Fruit fly (Drosophila melanogaster) whole organism, prepupa: ENCODE results near the gene Sc2.

Source experiments
- Blimp-1 ChIP-seq: fragments of 200-800 bp; sonication (Bioruptor generic); optimal IDR thresholded peaks from 3 replicates; lab custom pipeline; 2017; ENCODE audit warnings: missing biosample characterization, missing genetic modification characterization, mild to moderate bottlenecking, moderate library complexity, missing genetic modification reagents
- CG10631 ChIP-seq: fragments of 200-800 bp; sonication (Bioruptor generic); optimal IDR thresholded peaks from 2 replicates; lab custom pipeline; 2016; ENCODE audit warnings: missing biosample characterization, missing genetic modification characterization
- CG10669 ChIP-seq: fragments of 200-800 bp; sonication (Bioruptor generic); optimal IDR thresholded peaks from 3 replicates; lab custom pipeline; 2018; ENCODE audit warnings: missing biosample characterization, mild to moderate bottlenecking, missing genetic modification characterization, moderate library complexity
- CG11762 ChIP-seq: fragments of 200-800 bp; sonication (Bioruptor generic); optimal IDR thresholded peaks from 3 replicates; lab custom pipeline; 2016; ENCODE audit warnings: missing biosample characterization, missing genetic modification characterization; ENCODE audit not compliant: insufficient read depth
- CG15336 ChIP-seq: fragments of 200-800 bp; sonication (Bioruptor generic); IDR thresholded peaks from 2 replicates; pipeline ENCODE4 v1.3.6; 2022; ENCODE audit warnings: missing biosample characterization, missing genetic modification characterization
- CG1621 ChIP-seq: fragments of 200-800 bp; sonication (Bioruptor generic); optimal IDR thresholded peaks from 3 replicates; lab custom pipeline; 2018; ENCODE audit warnings: missing biosample characterization, mild to moderate bottlenecking, missing genetic modification characterization
- CG16779 ChIP-seq: fragments of 200-800 bp; sonication (Bioruptor generic); optimal IDR thresholded peaks from 3 replicates; lab custom pipeline; 2017; ENCODE audit warnings: missing biosample characterization, mild to moderate bottlenecking, missing genetic modification characterization
- CG3032 ChIP-seq: fragments of 200-800 bp; optimal IDR thresholded peaks from 2 replicates; lab custom pipeline; 2019; ENCODE audit warnings: missing biosample characterization, mild to moderate bottlenecking, missing genetic modification characterization, moderate library complexity
- CG31627 ChIP-seq: fragments of 200-800 bp; sonication (Bioruptor generic); optimal IDR thresholded peaks from 3 replicates; lab custom pipeline; 2016; ENCODE audit warnings: missing biosample characterization, missing genetic modification characterization
- CG34406 ChIP-seq: fragments of 200-800 bp; sonication (Bioruptor generic); optimal IDR thresholded peaks from 3 replicates; lab custom pipeline; 2016; ENCODE audit warnings: missing biosample characterization, missing genetic modification characterization
- CG3919 ChIP-seq: fragments of 200-800 bp; sonication (Bioruptor generic); optimal IDR thresholded peaks from 3 replicates; lab custom pipeline; 2016; ENCODE audit warnings: missing biosample characterization, missing genetic modification characterization
- CG4318 ChIP-seq: fragments of 200-800 bp; sonication (Bioruptor generic); optimal IDR thresholded peaks from 3 replicates; lab custom pipeline; 2017; ENCODE audit warnings: missing biosample characterization, mild to moderate bottlenecking, missing genetic modification characterization
- CG6276 ChIP-seq: fragments of 200-800 bp; sonication (Bioruptor generic); optimal IDR thresholded peaks from 2 replicates; lab custom pipeline; 2017; ENCODE audit warnings: missing biosample characterization, mild to moderate bottlenecking, missing genetic modification characterization
- CG6808 ChIP-seq: fragments of 200-800 bp; sonication (Bioruptor generic); optimal IDR thresholded peaks from 3 replicates; lab custom pipeline; 2017; ENCODE audit warnings: missing biosample characterization, missing genetic modification characterization, mild to moderate bottlenecking, moderate library complexity, missing genetic modification reagents
- CG7368 ChIP-seq: fragments of 200-800 bp; sonication (Bioruptor generic); optimal IDR thresholded peaks from 3 replicates; lab custom pipeline; 2016; ENCODE audit warnings: missing biosample characterization, missing genetic modification characterization
- CG8119 ChIP-seq: fragments of 200-800 bp; sonication (Bioruptor generic); IDR thresholded peaks from 3 replicates; pipeline ENCODE4 v1.3.6; 2022; ENCODE audit warnings: missing biosample characterization, missing genetic modification characterization
- CG8319 ChIP-seq: fragments of 200-800 bp; sonication (Bioruptor generic); optimal IDR thresholded peaks from 3 replicates; lab custom pipeline; 2016; ENCODE audit warnings: missing biosample characterization, missing genetic modification characterization
- CG8632 ChIP-seq: fragments of 200-800 bp; sonication (Bioruptor generic); optimal IDR thresholded peaks from 3 replicates; lab custom pipeline; 2016; ENCODE audit warnings: missing biosample characterization, missing genetic modification characterization
- CG9139 ChIP-seq: fragments of 200-800 bp; sonication (Bioruptor generic); optimal IDR thresholded peaks from 3 replicates; lab custom pipeline; 2017; ENCODE audit warnings: missing biosample characterization, mild to moderate bottlenecking, missing genetic modification characterization
- Eip75B ChIP-seq: fragments of 200-800 bp; sonication (Bioruptor generic); optimal IDR thresholded peaks from 3 replicates; lab custom pipeline; 2016; ENCODE audit warnings: missing biosample characterization, missing genetic modification characterization
- Eip93F ChIP-seq: fragments of 200-800 bp; sonication (Bioruptor generic); optimal IDR thresholded peaks from 2 replicates; lab custom pipeline; 2016; ENCODE audit warnings: missing biosample characterization, mild to moderate bottlenecking, missing genetic modification characterization
- Ets96B ChIP-seq: fragments of 200-800 bp; optimal IDR thresholded peaks from 2 replicates; lab custom pipeline; 2019; ENCODE audit warnings: missing biosample characterization, mild to moderate bottlenecking, missing genetic modification characterization, moderate library complexity
- Gug ChIP-seq: fragments of 200-800 bp; sonication (Bioruptor generic); IDR thresholded peaks from 2 replicates; pipeline ENCODE4 v1.3.6; 2022; ENCODE audit warnings: missing biosample characterization, missing genetic modification characterization
- Hr39 ChIP-seq: fragments of 200-800 bp; sonication (Bioruptor generic); optimal IDR thresholded peaks from 2 replicates; lab custom pipeline; 2016; ENCODE audit warnings: missing biosample characterization, missing genetic modification characterization
- Hr4 ChIP-seq: fragments of 200-800 bp; sonication (Bioruptor generic); optimal IDR thresholded peaks from 3 replicates; lab custom pipeline; 2016; ENCODE audit warnings: missing biosample characterization, missing genetic modification characterization
- Met ChIP-seq: fragments of 200-800 bp; sonication (Bioruptor generic); optimal IDR thresholded peaks from 3 replicates; lab custom pipeline; 2016; ENCODE audit warnings: missing biosample characterization, missing genetic modification characterization
- Smox ChIP-seq: fragments of 200-800 bp; sonication (Bioruptor generic); optimal IDR thresholded peaks from 3 replicates; lab custom pipeline; 2016; ENCODE audit warnings: missing biosample characterization, missing genetic modification characterization
- Sox102F ChIP-seq: fragments of 200-800 bp; sonication (Bioruptor generic); optimal IDR thresholded peaks from 2 replicates; lab custom pipeline; 2016; ENCODE audit warnings: missing biosample characterization, mild to moderate bottlenecking, missing genetic modification characterization
- Sox15 ChIP-seq: fragments of 200-800 bp; sonication (Bioruptor generic); optimal IDR thresholded peaks from 3 replicates; lab custom pipeline; 2016; ENCODE audit warnings: missing biosample characterization, missing genetic modification characterization
- achi ChIP-seq: fragments of 200-800 bp; sonication (Bioruptor generic); optimal IDR thresholded peaks from 3 replicates; lab custom pipeline; 2016; ENCODE audit warnings: missing biosample characterization, missing genetic modification characterization
- acj6 ChIP-seq: fragments of 200-800 bp; sonication (Bioruptor generic); optimal IDR thresholded peaks from 3 replicates; lab custom pipeline; 2016; ENCODE audit warnings: missing biosample characterization, missing genetic modification characterization
- dsx ChIP-seq: fragments of 200-800 bp; optimal IDR thresholded peaks from 3 replicates; lab custom pipeline; 2019; ENCODE audit warnings: missing biosample characterization, mild to moderate bottlenecking, missing genetic modification characterization, moderate library complexity; ENCODE audit not compliant: poor library complexity, severe bottlenecking
- eg ChIP-seq: fragments of 200-800 bp; sonication (Bioruptor generic); IDR thresholded peaks from 3 replicates; pipeline ENCODE4 v1.3.6; 2022; ENCODE audit warnings: missing biosample characterization, missing genetic modification characterization
- esn ChIP-seq: fragments of 200-800 bp; sonication (Bioruptor generic); optimal IDR thresholded peaks from 2 replicates; lab custom pipeline; 2016; ENCODE audit warnings: missing biosample characterization, mild to moderate bottlenecking, missing genetic modification characterization, moderate library complexity
- fd59A ChIP-seq: fragments of 200-800 bp; sonication (Bioruptor generic); optimal IDR thresholded peaks from 2 replicates; lab custom pipeline; 2017; ENCODE audit warnings: missing biosample characterization, mild to moderate bottlenecking, missing genetic modification characterization, missing genetic modification reagents
- fd85E ChIP-seq: fragments of 200-800 bp; sonication (Bioruptor generic); optimal IDR thresholded peaks from 3 replicates; lab custom pipeline; 2016; ENCODE audit warnings: missing biosample characterization, missing genetic modification characterization
- fkh ChIP-seq: fragments of 200-800 bp; sonication (Bioruptor generic); optimal IDR thresholded peaks from 3 replicates; lab custom pipeline; 2017; ENCODE audit warnings: missing biosample characterization, mild to moderate bottlenecking, missing genetic modification characterization, moderate library complexity
- lz ChIP-seq: fragments of 200-800 bp; sonication (Bioruptor generic); optimal IDR thresholded peaks from 3 replicates; lab custom pipeline; 2016; ENCODE audit warnings: missing biosample characterization, missing genetic modification characterization
- net ChIP-seq: fragments of 200-800 bp; sonication (Bioruptor generic); optimal IDR thresholded peaks from 3 replicates; lab custom pipeline; 2016; ENCODE audit warnings: missing biosample characterization, missing genetic modification characterization
- pdm3 ChIP-seq: fragments of 200-800 bp; sonication (Bioruptor generic); optimal IDR thresholded peaks from 3 replicates; lab custom pipeline; 2016; ENCODE audit warnings: missing biosample characterization, missing genetic modification characterization
- salr ChIP-seq, 2 experiments: fragments of 200-800 bp; sonication (Bioruptor generic); optimal IDR thresholded peaks; 3 replicates each; lab custom pipeline; 2016 to 2018; ENCODE audit warnings: missing biosample characterization in 2 of 2, missing genetic modification characterization in 2 of 2, mild to moderate bottlenecking in 1 of 2
- spab ChIP-seq: fragments of 200-800 bp; sonication (Bioruptor generic); optimal IDR thresholded peaks from 2 replicates; lab custom pipeline; 2017; ENCODE audit warnings: missing biosample characterization, mild to moderate bottlenecking, missing genetic modification characterization, missing genetic modification reagents
- ss ChIP-seq, 2 experiments: fragments of 200-800 bp; sonication (Bioruptor generic); optimal IDR thresholded peaks; 2 replicates in 1 of 2; 3 replicates in 1 of 2; lab custom pipeline; 2017 to 2018; ENCODE audit warnings: mild to moderate bottlenecking in 2 of 2, missing biosample characterization in 2 of 2, missing genetic modification characterization in 2 of 2, moderate library complexity in 1 of 2
- svp ChIP-seq: fragments of 200-800 bp; sonication (Bioruptor generic); peaks from one replicate; lab custom pipeline; 2016; ENCODE audit warnings: missing biosample characterization, missing genetic modification characterization
- topi ChIP-seq: fragments of 200-800 bp; sonication (Bioruptor generic); optimal IDR thresholded peaks from 3 replicates; lab custom pipeline; 2016; ENCODE audit warnings: missing biosample characterization, missing genetic modification characterization

Gene Sc2

DNA sequence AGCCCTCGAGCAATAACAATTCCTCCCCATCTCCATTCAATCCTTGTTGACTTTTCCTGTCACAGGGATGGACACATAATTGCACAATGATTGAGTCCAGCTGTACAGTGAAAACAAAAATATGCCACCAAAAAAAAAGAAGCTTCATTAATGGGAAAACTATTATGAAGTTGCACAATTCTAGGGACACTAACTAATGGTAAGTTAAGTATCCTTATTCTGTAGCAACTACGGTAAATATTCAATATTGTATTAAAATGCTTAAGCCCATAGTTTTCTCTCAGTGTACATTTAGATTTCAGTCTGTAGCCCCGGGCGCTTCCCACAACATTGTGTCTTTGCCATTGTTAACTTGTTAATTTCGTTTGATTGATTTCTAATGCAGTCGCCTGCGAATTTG lies 28.3 kb upstream of the Sc2 start:
- TF ChIP-seq lz (no peak), CG10631 (no peak), CG1621 (no peak), CG6276 (no peak)

dm6 chr3L:3875996-3876395 lies 27.3 kb upstream of the Sc2 start:
- TF ChIP-seq Gug (GFP tag; lab: Robert Waterston, UW) (no peak), dsx (no peak), CG1621 (no peak), CG10669 (no peak), net (GFP tag; lab: Kevin White, UChicago) (no peak), CG31627 (GFP tag; lab: Kevin White, UChicago) (no peak), CG9139 (GFP tag; lab: Kevin White, UChicago) (no peak), svp (GFP tag; lab: Kevin White, UChicago) (no peak), acj6 (no peak), Sox15 (GFP tag; lab: Kevin White, UChicago) (no peak), CG16779 (no peak), lz (no peak), pdm3 (GFP tag; lab: Kevin White, UChicago) (no peak), achi (GFP tag; lab: Kevin White, UChicago) (no peak), salr (GFP tag; optimal IDR thresholded peaks at IDR 0.05; lab: Kevin White, UChicago) (no peak), fd85E (no peak), Eip75B (no peak), CG6808 (no peak), CG11762 (no peak)

- TF ChIP-seq fkh (GFP tag; lab: Kevin White, UChicago) (peak; percentile 19), Eip93F (GFP tag; lab: Kevin White, UChicago) (no peak), CG6808 (no peak), acj6 (no peak), CG3919 (peak; percentile 9), CG4318 (no peak), spab (GFP tag; lab: Kevin White, UChicago) (no peak), CG8119 (GFP tag; lab: Robert Waterston, UW) (no peak), svp (GFP tag; lab: Kevin White, UChicago) (no peak), CG9139 (GFP tag; lab: Kevin White, UChicago) (no peak)
- TF ChIP-seq, all 60 proteins: peak for 2
These were observed 26.4 kb upstream of the Sc2 start for dm6 chr3L:3876861-3877260.

dm6 chr3L:3878734-3879310 lies 24.5 kb upstream of the Sc2 start:
- peak; percentile 51 for TF ChIP-seq achi (GFP tag; lab: Kevin White, UChicago)
- peak; percentile 37 for TF ChIP-seq pdm3 (GFP tag; lab: Kevin White, UChicago)
- TF ChIP-seq fd85E = peak; percentile 27
- TF ChIP-seq spab (GFP tag; lab: Kevin White, UChicago) = peak; percentile 79
- no peak for TF ChIP-seq Met (GFP tag; lab: Kevin White, UChicago)
- TF ChIP-seq acj6 = no peak
- TF ChIP-seq lz = no peak
- peak; percentile 46 for TF ChIP-seq CG8632 (GFP tag; lab: Kevin White, UChicago)
- TF ChIP-seq Hr4 (GFP tag; lab: Kevin White, UChicago) = peak; percentile 22
- peak; percentile 14 for TF ChIP-seq topi (GFP tag; lab: Kevin White, UChicago)
- peak; percentile 73 for TF ChIP-seq CG1621
- peak; percentile 14 to 42 for TF ChIP-seq salr (GFP tag; optimal IDR thresholded peaks at IDR 0.05; lab: Kevin White, UChicago)
- TF ChIP-seq CG8319 (GFP tag; lab: Kevin White, UChicago) = no peak
- TF ChIP-seq CG7368 (GFP tag; lab: Kevin White, UChicago) = peak; percentile 77
- peak; percentile 49; the same call in 1 of the 2 replicates for TF ChIP-seq Gug (GFP tag; lab: Robert Waterston, UW)
- TF ChIP-seq Blimp-1 (GFP tag; lab: Kevin White, UChicago) = no peak
- TF ChIP-seq Smox (GFP tag; lab: Kevin White, UChicago) = no peak
- peak; percentile 24 for TF ChIP-seq Sox102F (GFP tag; lab: Kevin White, UChicago)
- peak; percentile 53 for TF ChIP-seq dsx
- peak; percentile 57 for TF ChIP-seq CG3032
- peak; percentile 86 for TF ChIP-seq CG6276
- TF ChIP-seq CG15336 = peak; percentile 83
- no peak for TF ChIP-seq Hr39 (GFP tag; lab: Kevin White, UChicago)
- TF ChIP-seq CG34406 (GFP tag; lab: Kevin White, UChicago) = peak; percentile 59
- no peak for TF ChIP-seq fd59A (GFP tag; lab: Kevin White, UChicago)
- TF ChIP-seq ss (GFP tag; optimal IDR thresholded peaks at IDR 0.05; lab: Kevin White, UChicago) = peak; percentile 84 to 93
- peak; percentile 97 for TF ChIP-seq eg
- peak; percentile 69 for TF ChIP-seq CG10669
- peak; percentile 49 for TF ChIP-seq Ets96B (tag; lab: Kevin White, UChicago)
- TF ChIP-seq esn = no peak
- peak; percentile 92 for TF ChIP-seq CG8119 (GFP tag; lab: Robert Waterston, UW)
